Fruit fly (Drosophila melanogaster): Measurements from ENCODE around the gene CG31088.

Gene CG31088

dm6 chr3R:15984483-15985118 is 33.9 kb upstream of the CG31088 start (continued):
- TF ChIP-seq PHDP (tag; optimal IDR thresholded peaks at IDR 0.05) (peak; percentile 41), CG31441 (GFP tag; IDR thresholded peaks at IDR 0.05) (peak; percentile 73), pzg (GFP tag; optimal IDR thresholded peaks at IDR 0.05) (no peak), Hr3 (GFP tag; optimal IDR thresholded peaks at IDR 0.05) (no peak), cas (GFP tag; IDR thresholded peaks at IDR 0.05) (no peak), Fer2 (tag; optimal IDR thresholded peaks at IDR 0.05) (no peak), Awh (GFP tag; IDR thresholded peaks at IDR 0.05) (no peak), disco-r (GFP tag; optimal IDR thresholded peaks at IDR 0.05) (no peak), CG4282 (GFP tag; optimal IDR thresholded peaks at IDR 0.05) (no peak), schlank (tag; optimal IDR thresholded peaks at IDR 0.05) (no peak), CG9437 (GFP tag; optimal IDR thresholded peaks at IDR 0.05) (no peak), hkb (optimal IDR thresholded peaks at IDR 0.05) (no peak), hkb (GFP tag; IDR thresholded peaks at IDR 0.05) (peak; percentile 23; the same call in 1 of the 2 replicates), CG15601 (tag; optimal IDR thresholded peaks at IDR 0.05) (peak; percentile 52), luna (GFP tag; optimal IDR thresholded peaks at IDR 0.05) (no peak), Bdp1 (GFP tag; optimal IDR thresholded peaks at IDR 0.05) (no peak), gem (tag; optimal IDR thresholded peaks at IDR 0.05) (peak; percentile 79), MTF-1 (GFP tag; optimal IDR thresholded peaks at IDR 0.05; ENCODE audit: borderline replicate concordance) (no peak), sob (GFP tag; IDR thresholded peaks at IDR 0.05) (peak; percentile 37), CG7357 (GFP tag; IDR thresholded peaks at IDR 0.05) (no peak), CG33213 (GFP tag; optimal IDR thresholded peaks at IDR 0.05) (no peak), CG11085 (GFP tag; IDR thresholded peaks at IDR 0.05) (no peak), sna (GFP tag; IDR thresholded peaks at IDR 0.05; ENCODE audit: partially characterized antibody) (no peak), shn (GFP tag; optimal IDR thresholded peaks at IDR 0.05) (no peak), CG12299 (tag; optimal IDR thresholded peaks at IDR 0.05) (no peak), CG7928 (GFP tag; optimal IDR thresholded peaks at IDR 0.05) (no peak), slbo (GFP tag; IDR thresholded peaks at IDR 0.05) (0 out of 2 replicates have a peak, but pooled peaks have one; percentile 19), sens-2 (GFP tag; IDR thresholded peaks at IDR 0.05) (no peak), Tbp (GFP tag; optimal IDR thresholded peaks at IDR 0.05) (no peak), stc (GFP tag; IDR thresholded peaks at IDR 0.05) (peak; percentile 60; the same call in 1 of the 2 replicates), CG4820 (GFP tag; optimal IDR thresholded peaks at IDR 0.05) (peak; percentile 66), vnd (GFP tag; IDR thresholded peaks at IDR 0.05; ENCODE audit: partially characterized antibody) (no peak), CG16863 (GFP tag; optimal IDR thresholded peaks at IDR 0.05) (peak; percentile 13), CG12391 (tag; optimal IDR thresholded peaks at IDR 0.05) (peak; percentile 69), CG6683 (GFP tag; optimal IDR thresholded peaks at IDR 0.05) (no peak), CG2712 (tag; optimal IDR thresholded peaks at IDR 0.05) (peak; percentile 78), MESR4 (GFP tag; optimal IDR thresholded peaks at IDR 0.05) (no peak), Atf6 (GFP tag; IDR thresholded peaks at IDR 0.05) (no peak), CG7987 (GFP tag; optimal IDR thresholded peaks at IDR 0.05) (no peak), Trl (optimal IDR thresholded peaks at IDR 0.05) (no peak), Trl (GFP tag; optimal IDR thresholded peaks at IDR 0.05) (no peak), tx (GFP tag; optimal IDR thresholded peaks at IDR 0.05) (no peak), ERR (GFP tag; optimal IDR thresholded peaks at IDR 0.05) (no peak), psq (GFP tag; optimal IDR thresholded peaks at IDR 0.05) (no peak), crp (GFP tag; optimal IDR thresholded peaks at IDR 0.05) (no peak), Dip2 (GFP tag; IDR thresholded peaks at IDR 0.05) (no peak), hb (GFP tag; IDR thresholded peaks at IDR 0.05; ENCODE audit: partially characterized antibody) (no peak), CG13894 (tag; optimal IDR thresholded peaks at IDR 0.05) (no peak), yki (optimal IDR thresholded peaks at IDR 0.05) (no peak), bigmax (GFP tag; optimal IDR thresholded peaks at IDR 0.05) (no peak), chn (GFP tag; optimal IDR thresholded peaks at IDR 0.05) (no peak), pho (GFP tag; optimal IDR thresholded peaks at IDR 0.05) (no peak)
